Fruit fly (Drosophila melanogaster) whole organism, embryonic: ENCODE results near the gene Spn28B.

Source experiments
- Bgb ChIP-seq: fragments of 200-800 bp; sonication (Bioruptor generic); IDR thresholded peaks from 2 replicates; pipeline ENCODE4 v1.3.6; 2022; ENCODE audit warnings: missing biosample characterization, missing genetic modification characterization; ENCODE audit not compliant: partially characterized antibody
- CG10274 ChIP-seq: fragments of 200-800 bp; sonication (Bioruptor generic); optimal IDR thresholded peaks from 3 replicates; lab custom pipeline; 2017; ENCODE audit warnings: missing biosample characterization, mild to moderate bottlenecking, missing genetic modification characterization
- CG10959 ChIP-seq: fragments of 200-800 bp; sonication (Bioruptor generic); IDR thresholded peaks from 2 replicates; pipeline ENCODE4 v1.3.6; 2022; ENCODE audit warnings: missing biosample characterization, missing genetic modification characterization
- CG11093 ChIP-seq: fragments of 200-800 bp; sonication (Bioruptor generic); IDR thresholded peaks from 3 replicates; pipeline ENCODE4 v1.3.6; 2022; ENCODE audit warnings: missing biosample characterization, missing genetic modification characterization
- CG12769 ChIP-seq: fragments of 200-800 bp; sonication (Bioruptor generic); optimal IDR thresholded peaks from 2 replicates; lab custom pipeline; 2019; ENCODE audit warnings: missing biosample characterization, mild to moderate bottlenecking, missing genetic modification characterization, moderate library complexity
- CG13624 ChIP-seq: fragments of 200-800 bp; sonication (Bioruptor generic); optimal IDR thresholded peaks from 2 replicates; lab custom pipeline; 2016; ENCODE audit warnings: missing biosample characterization, missing genetic modification characterization
- CG14710 ChIP-seq: fragments of 200-800 bp; sonication (Bioruptor generic); optimal IDR thresholded peaks from 3 replicates; lab custom pipeline; 2019; ENCODE audit warnings: missing biosample characterization, mild to moderate bottlenecking, missing genetic modification characterization, moderate library complexity
- CG16815 ChIP-seq: fragments of 200-800 bp; sonication (Bioruptor generic); optimal IDR thresholded peaks from 3 replicates; lab custom pipeline; 2017; ENCODE audit warnings: missing biosample characterization, mild to moderate bottlenecking, missing genetic modification characterization
- CG17328 ChIP-seq: fragments of 200-800 bp; sonication (Bioruptor generic); IDR thresholded peaks from 2 replicates; pipeline ENCODE4 v1.3.6; 2022; ENCODE audit warnings: missing biosample characterization, missing genetic modification characterization
- CG17829 ChIP-seq: fragments of 200-800 bp; optimal IDR thresholded peaks from 2 replicates; lab custom pipeline; 2019; ENCODE audit warnings: missing biosample characterization, mild to moderate bottlenecking, missing genetic modification characterization, moderate library complexity
- CG18476 ChIP-seq: fragments of 200-800 bp; sonication (Bioruptor generic); optimal IDR thresholded peaks from 2 replicates; lab custom pipeline; 2016; ENCODE audit warnings: missing biosample characterization, mild to moderate bottlenecking, missing genetic modification characterization
- CG18764 ChIP-seq: fragments of 200-800 bp; sonication (Bioruptor generic); optimal IDR thresholded peaks from 3 replicates; lab custom pipeline; 2016; ENCODE audit warnings: missing biosample characterization, missing genetic modification characterization
- CG2199 ChIP-seq: fragments of 200-800 bp; sonication (Bioruptor generic); IDR thresholded peaks from 3 replicates; pipeline ENCODE4 v1.3.6; 2022; ENCODE audit warnings: missing biosample characterization, missing genetic modification characterization
- CG31388 ChIP-seq: fragments of 200-800 bp; sonication (Bioruptor generic); optimal IDR thresholded peaks from 2 replicates; lab custom pipeline; 2016; ENCODE audit warnings: missing biosample characterization, missing genetic modification characterization
- CG43689 ChIP-seq: fragments of 200-800 bp; sonication (Bioruptor generic); IDR thresholded peaks from 2 replicates; pipeline ENCODE4 v1.3.6; 2022; ENCODE audit warnings: missing biosample characterization, missing genetic modification characterization
- CG4617 ChIP-seq: fragments of 200-800 bp; sonication (Bioruptor generic); optimal IDR thresholded peaks from 3 replicates; lab custom pipeline; 2016; ENCODE audit warnings: missing biosample characterization, missing genetic modification characterization, borderline replicate concordance
- CG8944 ChIP-seq: fragments of 200-800 bp; sonication (Bioruptor generic); optimal IDR thresholded peaks from 3 replicates; lab custom pipeline; 2016; ENCODE audit warnings: missing biosample characterization, missing genetic modification characterization
- CG9797 ChIP-seq: fragments of 200-800 bp; sonication (Bioruptor generic); optimal IDR thresholded peaks from 3 replicates; lab custom pipeline; 2018; ENCODE audit warnings: missing biosample characterization, mild to moderate bottlenecking, missing genetic modification characterization
- Deaf1 ChIP-seq: fragments of 200-800 bp; optimal IDR thresholded peaks from 3 replicates; lab custom pipeline; 2019; ENCODE audit warnings: missing biosample characterization, mild to moderate bottlenecking, missing genetic modification characterization, moderate library complexity
- Dref ChIP-seq: fragments of 200-800 bp; sonication (Bioruptor generic); IDR thresholded peaks from 2 replicates; pipeline ENCODE4 v1.3.6; 2022; ENCODE audit warnings: missing biosample characterization, missing genetic modification characterization
- ERR ChIP-seq: fragments of 200-800 bp; sonication (Bioruptor generic); optimal IDR thresholded peaks from 2 replicates; lab custom pipeline; 2016; ENCODE audit warnings: missing biosample characterization, missing genetic modification characterization
- Fer1 ChIP-seq: fragments of 200-800 bp; sonication (Bioruptor generic); optimal IDR thresholded peaks from 2 replicates; lab custom pipeline; 2017; ENCODE audit warnings: missing biosample characterization, mild to moderate bottlenecking, missing genetic modification characterization
- Hr51 ChIP-seq, 2 experiments: fragments of 200-800 bp; sonication (Bioruptor generic); optimal IDR thresholded peaks; 2 replicates in 1 of 2; 3 replicates in 1 of 2; lab custom pipeline; 2016 to 2018; ENCODE audit warnings: missing biosample characterization in 2 of 2, missing genetic modification characterization in 2 of 2, mild to moderate bottlenecking in 1 of 2, moderate library complexity in 1 of 2
- Hr78 ChIP-seq, 2 experiments: fragments of 200-800 bp in 1 of 2; fragments of >200 bp in 1 of 2; sonication (Bioruptor generic) in 1 of 2; optimal IDR thresholded peaks; 2 replicates each; lab custom pipeline; 2017 to 2019; ENCODE audit warnings: missing biosample characterization in 2 of 2, missing genetic modification characterization in 2 of 2, mild to moderate bottlenecking in 1 of 2, moderate library complexity in 1 of 2
- Mes4 ChIP-seq: fragments of 200-800 bp; sonication (Bioruptor generic); optimal IDR thresholded peaks from 2 replicates; lab custom pipeline; 2016; ENCODE audit warnings: missing biosample characterization, missing genetic modification characterization
- Nf-YC ChIP-seq: fragments of 200-800 bp; optimal IDR thresholded peaks from 3 replicates; lab custom pipeline; 2019; ENCODE audit warnings: missing biosample characterization, mild to moderate bottlenecking, missing genetic modification characterization, moderate library complexity
- Poxn ChIP-seq: fragments of 200-800 bp; sonication (Bioruptor generic); IDR thresholded peaks from 2 replicates; pipeline ENCODE4 v1.3.6; 2022; ENCODE audit warnings: missing biosample characterization, missing genetic modification characterization
- Sox102F ChIP-seq: fragments of 200-800 bp; sonication (Bioruptor generic); optimal IDR thresholded peaks from 2 replicates; lab custom pipeline; 2018; ENCODE audit warnings: missing biosample characterization, mild to moderate bottlenecking, missing genetic modification characterization, moderate library complexity
- Taf1 ChIP-seq: fragments of 200-800 bp; sonication (Bioruptor generic); IDR thresholded peaks from 2 replicates; pipeline ENCODE4 v1.3.6; 2022; ENCODE audit warnings: missing biosample characterization, missing genetic modification characterization
- ase ChIP-seq: fragments of 200-800 bp; sonication (Bioruptor generic); IDR thresholded peaks from 3 replicates; pipeline ENCODE4 v1.3.6; 2022; ENCODE audit warnings: missing biosample characterization, missing genetic modification characterization
- ash1 ChIP-seq: fragments of 200-800 bp; sonication (Bioruptor generic); optimal IDR thresholded peaks from 2 replicates; lab custom pipeline; 2018; ENCODE audit warnings: missing biosample characterization, mild to moderate bottlenecking, missing genetic modification characterization
- ato ChIP-seq: fragments of 200-800 bp; sonication (Bioruptor generic); IDR thresholded peaks from 2 replicates; pipeline ENCODE4 v1.3.6; 2022; ENCODE audit warnings: missing biosample characterization, missing genetic modification characterization; ENCODE audit not compliant: partially characterized antibody
- bsh ChIP-seq, 2 experiments: fragments of 200-800 bp; sonication (Bioruptor generic); optimal IDR thresholded peaks; 2 replicates each; lab custom pipeline; 2017 to 2018; ENCODE audit warnings: mild to moderate bottlenecking in 2 of 2, missing biosample characterization in 2 of 2, missing genetic modification characterization in 2 of 2, moderate library complexity in 1 of 2
- dm ChIP-seq: fragments of 200-800 bp; sonication (Bioruptor generic); optimal IDR thresholded peaks from 3 replicates; lab custom pipeline; 2016; ENCODE audit warnings: missing biosample characterization, missing genetic modification characterization
- gt ChIP-seq: fragments of 200-800 bp; sonication (Bioruptor generic); IDR thresholded peaks from 2 replicates; pipeline ENCODE4 v1.3.6; 2022; ENCODE audit warnings: missing biosample characterization, missing genetic modification characterization
- ham ChIP-seq: fragments of 200-800 bp; sonication (Bioruptor generic); IDR thresholded peaks from 2 replicates; pipeline ENCODE4 v1.3.6; 2022; ENCODE audit warnings: missing biosample characterization, missing genetic modification characterization
- lab ChIP-seq: fragments of 200-800 bp; sonication (Bioruptor generic); optimal IDR thresholded peaks from 3 replicates; lab custom pipeline; 2017; ENCODE audit warnings: missing biosample characterization, missing genetic modification characterization, mild to moderate bottlenecking, moderate library complexity, missing genetic modification reagents
- pb ChIP-seq: fragments of 200-800 bp; sonication (Bioruptor generic); optimal IDR thresholded peaks from 3 replicates; lab custom pipeline; 2016; ENCODE audit warnings: missing biosample characterization, missing genetic modification characterization
- pho ChIP-seq: fragments of 200-800 bp; sonication (Bioruptor generic); optimal IDR thresholded peaks from 2 replicates; lab custom pipeline; 2016; ENCODE audit warnings: missing biosample characterization, missing genetic modification characterization
- prd ChIP-seq, 3 experiments: fragments of >200 bp in 2 of 3; fragments of 200-800 bp in 1 of 3; sonication (Bioruptor generic) in 1 of 3; optimal IDR thresholded peaks in 2 of 3; IDR thresholded peaks in 1 of 3; 2 replicates in 2 of 3; 3 replicates in 1 of 3; pipeline versions ENCODE4 v1.3.6 to Lab custom; 2017 to 2022; ENCODE audit warnings: missing biosample characterization in 1 of 3, missing genetic modification characterization in 1 of 3
- ranshi ChIP-seq: fragments of 200-800 bp; sonication (Bioruptor generic); IDR thresholded peaks from 2 replicates; pipeline ENCODE4 v1.3.6; 2022; ENCODE audit warnings: missing biosample characterization, missing genetic modification characterization
- sens ChIP-seq: fragments of 200-800 bp; sonication (Bioruptor generic); peaks from one replicate; lab custom pipeline; 2016; ENCODE audit warnings: missing biosample characterization, missing genetic modification characterization
- sim ChIP-seq: fragments of 200-800 bp; sonication (Bioruptor generic); IDR thresholded peaks from 2 replicates; pipeline ENCODE4 v1.3.6; 2022; ENCODE audit warnings: missing biosample characterization, missing genetic modification characterization
- slbo ChIP-seq: fragments of 200-800 bp; sonication (Bioruptor generic); IDR thresholded peaks from 2 replicates; pipeline ENCODE4 v1.3.6; 2022; ENCODE audit warnings: missing biosample characterization, missing genetic modification characterization
- slp2 ChIP-seq: fragments of 200-800 bp; sonication (Bioruptor generic); optimal IDR thresholded peaks from 2 replicates; lab custom pipeline; 2016; ENCODE audit warnings: missing biosample characterization, missing genetic modification characterization
- ssp ChIP-seq: fragments of 200-800 bp; sonication (Bioruptor generic); IDR thresholded peaks from 2 replicates; pipeline ENCODE4 v1.3.6; 2022; ENCODE audit warnings: missing biosample characterization, missing genetic modification characterization
- tgo ChIP-seq: fragments of 200-800 bp; sonication (Bioruptor generic); IDR thresholded peaks from 3 replicates; pipeline ENCODE4 v1.3.6; 2022; ENCODE audit warnings: missing biosample characterization, missing genetic modification characterization
- wor ChIP-seq: fragments of 200-800 bp; sonication (Bioruptor generic); IDR thresholded peaks from 2 replicates; pipeline ENCODE4 v1.3.6; 2022; ENCODE audit warnings: missing biosample characterization, missing genetic modification characterization

Gene Spn28B

DNA sequence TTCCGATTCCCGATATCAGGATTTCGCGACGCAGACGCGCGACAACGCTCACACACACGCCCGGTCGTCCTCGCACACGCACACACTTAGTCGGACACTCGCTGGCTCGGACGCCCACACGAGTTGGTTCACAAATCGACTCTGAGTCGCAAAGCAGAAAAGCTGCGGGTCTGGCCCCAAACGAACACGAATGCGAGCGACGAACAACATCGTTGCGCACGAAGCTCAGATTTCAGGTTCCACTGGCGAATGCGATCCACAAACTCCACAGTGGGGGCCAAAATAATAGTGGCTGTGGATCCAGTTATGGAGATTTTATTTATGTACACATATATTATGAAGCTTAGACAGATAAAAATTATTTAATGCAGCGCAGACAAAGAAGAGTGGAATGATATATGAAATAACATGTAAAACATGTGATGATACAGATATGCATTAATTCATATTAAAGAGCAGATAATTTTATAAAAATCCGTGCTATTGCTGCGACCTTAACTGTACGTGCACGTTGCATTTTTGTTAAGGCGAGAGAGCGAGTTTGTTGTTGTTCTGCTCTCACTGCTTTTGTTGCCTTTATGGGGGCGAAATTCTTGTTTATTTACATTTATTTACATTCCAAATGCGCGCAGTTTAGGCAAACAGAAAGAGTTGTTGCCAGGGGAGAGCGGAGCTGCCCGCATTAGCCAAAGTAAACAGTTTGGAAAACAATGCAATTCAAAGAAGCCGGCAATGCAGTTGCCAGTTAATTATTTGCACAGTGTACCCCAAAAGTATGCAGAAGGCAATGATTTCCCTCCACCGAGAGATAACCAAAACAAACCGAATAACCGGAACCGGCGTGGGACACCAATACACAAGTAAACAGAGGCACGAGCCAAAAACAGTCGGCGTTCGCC, 5.0 kb upstream of the Spn28B start (continued):
- TF ChIP-seq CG13624 (GFP tag; lab: Kevin White, UChicago) (peak; percentile 27), CG16815 (GFP tag; lab: Kevin White, UChicago) (peak; percentile 60), ase (GFP tag; lab: Robert Waterston, UW) (peak; percentile 74; the same call in 1 of the 3 replicates), CG17829 (tag; lab: Kevin White, UChicago) (peak; percentile 95), pho (GFP tag; lab: Kevin White, UChicago) (peak; percentile 47), bsh (GFP tag; optimal IDR thresholded peaks at IDR 0.05; lab: Kevin White, UChicago) (peak; percentile 45 to 61), Taf1 (GFP tag; lab: Robert Waterston, UW) (no peak), CG18476 (GFP tag; lab: Kevin White, UChicago) (peak; percentile 75), CG8944 (GFP tag; lab: Kevin White, UChicago) (peak; percentile 40), prd (optimal IDR thresholded peaks at IDR 0.05; lab: Kevin White, UChicago) (no peak), prd (GFP tag; IDR thresholded peaks at IDR 0.05; lab: Robert Waterston, UW) (peak; percentile 86), ham (GFP tag; lab: Robert Waterston, UW) (no peak), ranshi (GFP tag; lab: Robert Waterston, UW) (peak; percentile 75), Sox102F (peak; percentile 94), slp2 (GFP tag; lab: Kevin White, UChicago) (peak; percentile 74), ash1 (GFP tag; lab: Kevin White, UChicago) (peak; percentile 1), sim (peak; percentile 68), pb (GFP tag; lab: Kevin White, UChicago) (peak; percentile 49), Hr51 (GFP tag; optimal IDR thresholded peaks at IDR 0.05; lab: Kevin White, UChicago) (peak; percentile 52 to 94), lab (GFP tag; lab: Kevin White, UChicago) (peak; percentile 86), Hr78 (GFP tag; optimal IDR thresholded peaks at IDR 0.05; lab: Kevin White, UChicago) (peak in 1 of 2 experiments; percentile 84), CG9797 (GFP tag; lab: Kevin White, UChicago) (peak; percentile 38), Dref (no peak), ERR (GFP tag; lab: Kevin White, UChicago) (no peak), slbo (peak; percentile 50), Mes4 (peak; percentile 56), ssp (GFP tag; lab: Robert Waterston, UW) (no peak; the same call in 1 of the 2 replicates), Deaf1 (tag; lab: Kevin White, UChicago) (peak; percentile 100), dm (GFP tag; lab: Kevin White, UChicago) (no peak), CG12769 (tag; lab: Kevin White, UChicago) (peak; percentile 52), CG11093 (GFP tag; lab: Robert Waterston, UW) (peak; percentile 74), CG2199 (GFP tag; lab: Robert Waterston, UW) (peak; percentile 31; the same call in 1 of the 3 replicates), Nf-YC (tag; lab: Kevin White, UChicago) (peak; percentile 64), CG43689 (no peak), Fer1 (GFP tag; lab: Kevin White, UChicago) (peak; percentile 78), CG10274 (peak; percentile 44), tgo (GFP tag; lab: Robert Waterston, UW) (peak; percentile 81), ato (GFP tag; lab: Robert Waterston, UW) (peak; percentile 29), CG17328 (GFP tag; lab: Robert Waterston, UW) (peak; percentile 67), Bgb (GFP tag; lab: Robert Waterston, UW) (peak; percentile 59; the same call in 1 of the 2 replicates), CG14710 (peak; percentile 92), CG10959 (GFP tag; lab: Robert Waterston, UW) (peak; percentile 59), gt (no peak), wor (GFP tag; lab: Robert Waterston, UW) (peak; percentile 79), CG18764 (GFP tag; lab: Kevin White, UChicago) (peak; percentile 76), sens (GFP tag; lab: Kevin White, UChicago) (peak; percentile 99), CG31388 (GFP tag; lab: Kevin White, UChicago) (peak; percentile 60), Poxn (GFP tag; lab: Robert Waterston, UW) (no peak), CG4617 (GFP tag; lab: Kevin White, UChicago) (no peak)
